Worm (Caenorhabditis elegans) whole organism, L3 larva: ENCODE data around the gene warf-1.
A peak's percentile ranks its signal among the peaks of the same experiment; 100 is the strongest.

Experiments
- R02D3.7 ChIP-seq: fragments of 150-350 bp; optimal IDR thresholded peaks from 2 replicates; lab custom pipeline; 2014; ENCODE audit warnings: missing biosample characterization, missing genetic modification characterization
- ZK546.5 ChIP-seq: sonication (generic microtip); optimal IDR thresholded peaks from 2 replicates; lab custom pipeline; 2017; ENCODE audit warnings: missing biosample characterization, missing genetic modification characterization
- aly-2 ChIP-seq: fragments of 150-350 bp; optimal IDR thresholded peaks from 2 replicates; lab custom pipeline; 2014; ENCODE audit warnings: missing biosample characterization, missing genetic modification characterization
- ceh-82 ChIP-seq: fragments of 150-350 bp; optimal IDR thresholded peaks from 2 replicates; lab custom pipeline; 2014; ENCODE audit warnings: missing biosample characterization, missing genetic modification characterization
- daf-12 ChIP-seq: fragments of 150-350 bp; optimal IDR thresholded peaks from 2 replicates; lab custom pipeline; 2014; ENCODE audit warnings: missing biosample characterization, missing genetic modification reagents, missing genetic modification characterization
- egl-27 ChIP-seq: sonication (generic microtip); optimal IDR thresholded peaks from 4 replicates; lab custom pipeline; 2017; ENCODE audit warnings: missing biosample characterization, missing genetic modification reagents, missing genetic modification characterization
- elt-1 ChIP-seq: fragments of 150-350 bp; optimal IDR thresholded peaks from 2 replicates; lab custom pipeline; 2014; ENCODE audit warnings: missing biosample characterization, missing genetic modification characterization
- elt-2 ChIP-seq: sonication (generic microtip); optimal IDR thresholded peaks from 2 replicates; lab custom pipeline; 2016; ENCODE audit warnings: missing genetic modification reagents, mild to moderate bottlenecking, missing genetic modification characterization, missing compliant biosample characterization
- elt-3 ChIP-seq, 3 experiments: fragments of 150-350 bp in 1 of 3; sonication (generic microtip) in 2 of 3; optimal IDR thresholded peaks; 2 replicates in 2 of 3; 4 replicates in 1 of 3; lab custom pipeline; 2014 to 2017; ENCODE audit warnings: missing biosample characterization in 3 of 3, missing genetic modification characterization in 3 of 3
- eor-1 ChIP-seq, 2 experiments: fragments of 150-350 bp; optimal IDR thresholded peaks; 2 replicates each; lab custom pipeline; 2014 to 2018; ENCODE audit warnings: missing biosample characterization in 2 of 2, missing genetic modification characterization in 2 of 2
- fkh-10 ChIP-seq: sonication (generic microtip); optimal IDR thresholded peaks from 2 replicates; lab custom pipeline; 2017; ENCODE audit warnings: missing biosample characterization, missing genetic modification reagents, missing genetic modification characterization
- fkh-2 ChIP-seq: fragments of 150-350 bp; optimal IDR thresholded peaks from 2 replicates; lab custom pipeline; 2014; ENCODE audit warnings: missing biosample characterization, missing genetic modification reagents, missing genetic modification characterization
- fos-1 ChIP-seq: fragments of 150-350 bp; optimal IDR thresholded peaks from 2 replicates; lab custom pipeline; 2014; ENCODE audit warnings: missing biosample characterization, missing genetic modification characterization
- lin-15B ChIP-seq: fragments of 150-350 bp; optimal IDR thresholded peaks from 2 replicates; lab custom pipeline; 2014; ENCODE audit warnings: missing biosample characterization, missing genetic modification characterization
- lin-39 ChIP-seq: fragments of 150-350 bp; optimal IDR thresholded peaks from 2 replicates; lab custom pipeline; 2018; ENCODE audit warnings: missing biosample characterization, missing genetic modification reagents, missing genetic modification characterization
- lsy-12 ChIP-seq: sonication (generic microtip); optimal IDR thresholded peaks from 2 replicates; lab custom pipeline; 2016; ENCODE audit warnings: mild to moderate bottlenecking, missing genetic modification characterization, missing compliant biosample characterization
- mdl-1 ChIP-seq: fragments of 150-350 bp; optimal IDR thresholded peaks from 2 replicates; lab custom pipeline; 2014; ENCODE audit warnings: missing biosample characterization, missing genetic modification characterization
- mml-1 ChIP-seq: fragments of 150-350 bp; sonication (generic microtip); optimal IDR thresholded peaks from 3 replicates; lab custom pipeline; 2014; ENCODE audit warnings: missing biosample characterization, missing genetic modification characterization
- nfya-1 ChIP-seq: sonication (generic microtip); optimal IDR thresholded peaks from 2 replicates; lab custom pipeline; 2017; ENCODE audit warnings: missing genetic modification characterization, mild to moderate bottlenecking, missing compliant biosample characterization, antibody characterized with exemption, moderate library complexity; ENCODE audit not compliant: insufficient read depth
- nhr-12 ChIP-seq: fragments of 150-350 bp; optimal IDR thresholded peaks from 2 replicates; lab custom pipeline; 2014; ENCODE audit warnings: missing biosample characterization, missing genetic modification characterization
- nhr-23 ChIP-seq: fragments of 150-350 bp; optimal IDR thresholded peaks from 2 replicates; lab custom pipeline; 2014; ENCODE audit warnings: missing biosample characterization, missing genetic modification reagents, missing genetic modification characterization
- nhr-237 ChIP-seq: fragments of 150-350 bp; optimal IDR thresholded peaks from 2 replicates; lab custom pipeline; 2014; ENCODE audit warnings: missing biosample characterization, missing genetic modification characterization
- nhr-28 ChIP-seq: fragments of 150-350 bp; optimal IDR thresholded peaks from 2 replicates; lab custom pipeline; 2014; ENCODE audit warnings: missing biosample characterization, missing genetic modification characterization
- nhr-67 ChIP-seq: fragments of 150-350 bp; optimal IDR thresholded peaks from 2 replicates; lab custom pipeline; 2014; ENCODE audit warnings: missing biosample characterization, missing genetic modification characterization
- nhr-76 ChIP-seq: fragments of 150-350 bp; sonication (generic microtip); optimal IDR thresholded peaks from 5 replicates; lab custom pipeline; 2014; ENCODE audit warnings: missing biosample characterization, missing genetic modification characterization
- nhr-77 ChIP-seq: fragments of 150-350 bp; optimal IDR thresholded peaks from 2 replicates; lab custom pipeline; 2014; ENCODE audit warnings: missing biosample characterization, missing genetic modification characterization
- pha-4 ChIP-seq: fragments of 150-350 bp; optimal IDR thresholded peaks from 2 replicates; lab custom pipeline; 2014; ENCODE audit warnings: missing biosample characterization, missing genetic modification reagents, missing genetic modification characterization
- pqm-1 ChIP-seq: fragments of 150-350 bp; optimal IDR thresholded peaks from 2 replicates; lab custom pipeline; 2017; ENCODE audit warnings: missing biosample characterization, missing genetic modification characterization, inconsistent platforms
- sea-2 ChIP-seq: fragments of 150-350 bp; sonication (generic microtip); optimal IDR thresholded peaks from 4 replicates; lab custom pipeline; 2014; ENCODE audit warnings: missing biosample characterization, missing genetic modification reagents, missing genetic modification characterization
- skn-1 ChIP-seq: fragments of 150-350 bp; optimal IDR thresholded peaks from 2 replicates; lab custom pipeline; 2014; ENCODE audit warnings: missing biosample characterization, missing genetic modification characterization
- snpc-4 ChIP-seq: fragments of 150-350 bp; optimal IDR thresholded peaks from 2 replicates; lab custom pipeline; 2014; ENCODE audit warnings: missing biosample characterization, missing genetic modification characterization
- tbx-2 ChIP-seq: sonication (generic microtip); optimal IDR thresholded peaks from 2 replicates; lab custom pipeline; 2016; ENCODE audit warnings: mild to moderate bottlenecking, missing genetic modification characterization, missing compliant biosample characterization
- unc-62 ChIP-seq: fragments of 150-350 bp; sonication (generic microtip); optimal IDR thresholded peaks from 4 replicates; lab custom pipeline; 2014; ENCODE audit warnings: missing biosample characterization, missing genetic modification reagents, missing genetic modification characterization
- zag-1 ChIP-seq: fragments of 150-350 bp; optimal IDR thresholded peaks from 2 replicates; lab custom pipeline; 2014; ENCODE audit warnings: missing biosample characterization, missing genetic modification characterization

The warf-1 gene

ce11 chrIV:7620450-7620849 lies 14.1 kb upstream of the warf-1 start:
- TF ChIP-seq tbx-2 (tag; lab: Kevin White, UChicago) = no peak
- TF ChIP-seq nfya-1 (tag; lab: Kevin White, UChicago) = peak; percentile 40
- no peak for TF ChIP-seq unc-62 (GFP tag; lab: Kevin White, UChicago)
- TF ChIP-seq fos-1 (tag; lab: Kevin White, UChicago) = no peak
- TF ChIP-seq elt-3 (tag; optimal IDR thresholded peaks at IDR 0.05; lab: Kevin White, UChicago) = no peak

ce11 chrIV:7623078-7623477 lies 11.5 kb upstream of the warf-1 start:
- no peak for TF ChIP-seq aly-2
- TF ChIP-seq egl-27 = no peak
- no peak for TF ChIP-seq mdl-1
- no peak for TF ChIP-seq daf-12 (tag; lab: Kevin White, UChicago)
- no peak for TF ChIP-seq pha-4 (tag; lab: Kevin White, UChicago)
- no peak for TF ChIP-seq lsy-12 (tag; lab: Kevin White, UChicago)
- TF ChIP-seq nhr-67 (tag; lab: Kevin White, UChicago) = no peak
- no peak for TF ChIP-seq mml-1
- TF ChIP-seq fkh-2 (tag; lab: Kevin White, UChicago) = no peak
- no peak for TF ChIP-seq nhr-28 (tag; lab: Kevin White, UChicago)
- TF ChIP-seq elt-2 (tag; lab: Kevin White, UChicago) = no peak
- no peak for TF ChIP-seq ZK546.5
- TF ChIP-seq R02D3.7 (tag; lab: Kevin White, UChicago) = no peak
- TF ChIP-seq nhr-23 (tag; lab: Kevin White, UChicago) = no peak
- no peak for TF ChIP-seq lin-39 (tag; lab: Kevin White, UChicago)
- TF ChIP-seq pqm-1 (tag; lab: Kevin White, UChicago) = no peak
- no peak for TF ChIP-seq elt-1 (tag; lab: Kevin White, UChicago)
- TF ChIP-seq ceh-82 = no peak
- TF ChIP-seq fkh-10 = no peak
- TF ChIP-seq lin-15B = no peak
- TF ChIP-seq, all 47 proteins: peak for 0

ce11 chrIV:7623868-7624267 lies 10.7 kb upstream of the warf-1 start:
- TF ChIP-seq mdl-1 = no peak
- no peak for TF ChIP-seq nhr-12
- no peak for TF ChIP-seq unc-62 (GFP tag; lab: Kevin White, UChicago)
- no peak for TF ChIP-seq elt-1 (tag; lab: Kevin White, UChicago)
- no peak for TF ChIP-seq zag-1 (tag; lab: Kevin White, UChicago)
- peak; percentile 63 for TF ChIP-seq fkh-10
- TF ChIP-seq nfya-1 (tag; lab: Kevin White, UChicago) = peak; percentile 36
- TF ChIP-seq aly-2 = peak; percentile 50
- TF ChIP-seq egl-27 = no peak
- TF ChIP-seq, all 47 proteins: peak for 3

ce11 chrIV:7628942-7629341 lies 5.6 kb upstream of the warf-1 start, which contains the start of gene F45E4.5:
F45E4.5 (minus strand) TSS chrIV:7629042.
- no peak for TF ChIP-seq eor-1 (tag; optimal IDR thresholded peaks at IDR 0.05; lab: Kevin White, UChicago)
- TF ChIP-seq nhr-76 (tag; lab: Kevin White, UChicago) = no peak
- TF ChIP-seq, all 47 proteins: peak for 0

- TF ChIP-seq pha-4 (tag; lab: Kevin White, UChicago) (peak; percentile 76), fkh-10 (no peak), nhr-23 (tag; lab: Kevin White, UChicago) (peak; percentile 2), lin-15B (peak; percentile 20), R02D3.7 (tag; lab: Kevin White, UChicago) (no peak), nfya-1 (tag; lab: Kevin White, UChicago) (peak; percentile 39), aly-2 (no peak), snpc-4 (tag; lab: Kevin White, UChicago) (peak; percentile 35), nhr-237 (tag; lab: Kevin White, UChicago) (no peak)
Observed at ce11 chrIV:7632535-7632934, 2.1 kb upstream of the warf-1 start, which contains the start of gene F45E4.6. F45E4.6 (minus strand) TSS chrIV:7632548.

- TF ChIP-seq sea-2 (no peak), snpc-4 (tag; lab: Kevin White, UChicago) (no peak), nhr-77 (tag; lab: Kevin White, UChicago) (no peak), mdl-1 (no peak), pha-4 (tag; lab: Kevin White, UChicago) (no peak), nhr-67 (tag; lab: Kevin White, UChicago) (no peak), skn-1 (no peak), egl-27 (no peak), R02D3.7 (tag; lab: Kevin White, UChicago) (no peak), nhr-76 (tag; lab: Kevin White, UChicago) (no peak), daf-12 (tag; lab: Kevin White, UChicago) (no peak), ceh-82 (no peak)
Observed at ce11 chrIV:7633020-7633419, 1.6 kb upstream of the warf-1 start, which contains the start of gene plp-1. plp-1 (plus strand) TSS chrIV:7633360.
